Worm (Caenorhabditis elegans): Measurements from ENCODE around the gene F22F7.4.

DNA sequence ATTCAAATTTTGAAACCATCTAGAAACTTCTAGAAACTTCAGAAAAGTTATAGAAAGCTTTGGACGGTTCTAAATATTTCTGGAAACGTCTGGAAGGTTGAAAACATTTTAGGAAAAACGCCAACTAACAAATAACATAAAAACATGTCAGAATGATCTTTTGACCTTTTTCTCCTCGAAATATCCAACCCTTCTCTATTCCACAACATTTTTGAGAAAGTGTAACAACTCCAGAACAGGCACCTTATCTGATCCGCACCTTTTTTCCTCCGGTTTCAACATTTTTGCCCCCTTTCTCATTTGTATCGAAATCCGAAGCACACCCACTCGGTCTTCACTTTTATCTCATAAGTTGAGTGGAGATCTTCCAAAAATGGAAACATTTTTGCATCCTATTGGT is 4.5 kb upstream of the F22F7.4 start, which contains the start of gene F22F7.3:
- TF ChIP-seq unc-62 (GFP tag; optimal IDR thresholded peaks at IDR 0.05) (no peak), elt-3 (tag; optimal IDR thresholded peaks at IDR 0.05) (no peak), lsy-2 (tag; optimal IDR thresholded peaks at IDR 0.05) (no peak), elt-1 (tag; optimal IDR thresholded peaks at IDR 0.05; ENCODE audit: borderline replicate concordance, insufficient read depth) (no peak), blmp-1 (tag; optimal IDR thresholded peaks at IDR 0.05) (no peak), mls-2 (tag; optimal IDR thresholded peaks at IDR 0.05) (no peak), bed-3 (GFP tag; optimal IDR thresholded peaks at IDR 0.05) (no peak), unc-39 (tag; optimal IDR thresholded peaks at IDR 0.05) (no peak), lin-13 (tag; optimal IDR thresholded peaks at IDR 0.05) (no peak), ces-1 (GFP tag; optimal IDR thresholded peaks at IDR 0.05) (no peak), cnd-1 (tag; optimal IDR thresholded peaks at IDR 0.05) (no peak), unc-120 (tag; optimal IDR thresholded peaks at IDR 0.05; ENCODE audit: poor library complexity, severe bottlenecking) (no peak)

All from whole organism, mixed stage, embryonic.